Worm (Caenorhabditis elegans): ENCODE data around the gene npp-22.

The npp-22 gene

ce11 chrV:11782809-11783440 lies 49.7 kb upstream of the npp-22 start, which contains the start of gene F55A11.11 (continued):
- TF ChIP-seq ets-5 (GFP tag; IDR thresholded peaks at IDR 0.05) (no peak), Y116A8C.19 (tag; optimal IDR thresholded peaks at IDR 0.05; ENCODE audit: borderline replicate concordance) (no peak), sox-4 (tag; optimal IDR thresholded peaks at IDR 0.05) (no peak), C04F5.9 (tag; optimal IDR thresholded peaks at IDR 0.05) (no peak), nhr-237 (tag; optimal IDR thresholded peaks at IDR 0.05) (no peak), ceh-63 (GFP tag; optimal IDR thresholded peaks at IDR 0.05) (no peak), ztf-11 (tag; optimal IDR thresholded peaks at IDR 0.05) (peak in 1 of 2 experiments; percentile 23), dpl-1 (GFP tag; optimal IDR thresholded peaks at IDR 0.05) (peak; percentile 43 to 54 (median 51)), lin-39 (tag; optimal IDR thresholded peaks at IDR 0.05) (no peak), snu-23 (GFP tag; optimal IDR thresholded peaks at IDR 0.05) (peak; percentile 83), lin-35 (GFP tag; optimal IDR thresholded peaks at IDR 0.05) (peak; percentile 63 to 81), irx-1 (tag; optimal IDR thresholded peaks at IDR 0.05) (peak; percentile 45), ces-1 (GFP tag; optimal IDR thresholded peaks at IDR 0.05) (no peak), isw-1 (GFP tag; IDR thresholded peaks at IDR 0.05) (no peak), xbp-1 (tag; optimal IDR thresholded peaks at IDR 0.05) (peak; percentile 61), tlp-1 (tag; optimal IDR thresholded peaks at IDR 0.05) (no peak), nhr-85 (tag) (peak; percentile 62), lin-13 (GFP tag; optimal IDR thresholded peaks at IDR 0.05) (peak; percentile 11), fkh-4 (tag; optimal IDR thresholded peaks at IDR 0.05; ENCODE audit: borderline replicate concordance) (no peak), C16A3.4 (tag; optimal IDR thresholded peaks at IDR 0.05) (peak; percentile 78), pag-3 (tag; optimal IDR thresholded peaks at IDR 0.05; ENCODE audit: borderline replicate concordance, insufficient read depth) (no peak), C34B4.2 (tag; optimal IDR thresholded peaks at IDR 0.05) (no peak), efl-1 (optimal IDR thresholded peaks at IDR 0.05) (peak; percentile 60 to 63), efl-1 (GFP tag; optimal IDR thresholded peaks at IDR 0.05 in 1 of 2) (peak; percentile 41 to 96), unc-30 (tag; optimal IDR thresholded peaks at IDR 0.05) (no peak), sptf-1 (tag; optimal IDR thresholded peaks at IDR 0.05) (no peak), nhr-19 (GFP tag; conservative IDR thresholded peaks at IDR 0.05) (peak; percentile 70), egl-27 (tag; optimal IDR thresholded peaks at IDR 0.05) (no peak), nhr-11 (tag; optimal IDR thresholded peaks at IDR 0.05) (no peak), pqm-1 (tag; optimal IDR thresholded peaks at IDR 0.05) (peak; percentile 14), nhr-84 (tag; optimal IDR thresholded peaks at IDR 0.05) (no peak), lsy-2 (tag; optimal IDR thresholded peaks at IDR 0.05) (peak; percentile 71 to 85), fkh-10 (GFP tag; optimal IDR thresholded peaks at IDR 0.05) (no peak)

- TF ChIP-seq ama-1 (optimal IDR thresholded peaks at IDR 0.05) (no peak), elt-3 (tag; optimal IDR thresholded peaks at IDR 0.05) (peak in 1 of 6 experiments; percentile 33), lin-14 (GFP tag; optimal IDR thresholded peaks at IDR 0.05) (peak; percentile 17), mep-1 (tag; optimal IDR thresholded peaks at IDR 0.05) (peak; percentile 46), fkh-4 (tag; optimal IDR thresholded peaks at IDR 0.05; ENCODE audit: borderline replicate concordance) (no peak)
Measured at ce11 chrV:11779810-11780209, 46.5 kb upstream of the npp-22 start.

ce11 chrV:11779310-11779709 lies 46.0 kb upstream of the npp-22 start:
- TF ChIP-seq lsy-2 (tag; optimal IDR thresholded peaks at IDR 0.05) (no peak), ztf-11 (tag; optimal IDR thresholded peaks at IDR 0.05) (no peak), nhr-85 (tag) (peak; percentile 72), elt-2 (tag; optimal IDR thresholded peaks at IDR 0.05) (no peak), nhr-71 (tag; optimal IDR thresholded peaks at IDR 0.05) (no peak), rnt-1 (tag; optimal IDR thresholded peaks at IDR 0.05) (no peak), C04F5.9 (tag; optimal IDR thresholded peaks at IDR 0.05) (no peak), nhr-12 (tag; optimal IDR thresholded peaks at IDR 0.05) (no peak), efl-3 (GFP tag; optimal IDR thresholded peaks at IDR 0.05) (no peak), ceh-82 (tag; optimal IDR thresholded peaks at IDR 0.05) (no peak), aha-1 (tag; optimal IDR thresholded peaks at IDR 0.05) (no peak), tbx-2 (tag; optimal IDR thresholded peaks at IDR 0.05) (no peak), zip-4 (GFP tag; optimal IDR thresholded peaks at IDR 0.05) (no peak), lin-14 (GFP tag; optimal IDR thresholded peaks at IDR 0.05) (peak; percentile 32), nhr-11 (tag; optimal IDR thresholded peaks at IDR 0.05) (no peak), snu-23 (GFP tag; optimal IDR thresholded peaks at IDR 0.05) (peak; percentile 25), ztf-4 (tag; optimal IDR thresholded peaks at IDR 0.05) (no peak), lin-15B (tag; optimal IDR thresholded peaks at IDR 0.05) (no peak), unc-62 (GFP tag; optimal IDR thresholded peaks at IDR 0.05) (no peak), efl-1 (optimal IDR thresholded peaks at IDR 0.05) (no peak), efl-1 (GFP tag; optimal IDR thresholded peaks at IDR 0.05 in 1 of 2) (peak in 1 of 2 experiments; percentile 62)

Data from whole organism, L1 larva.